Worm (Caenorhabditis elegans): ENCODE results near the gene dlat-1.
A peak's percentile ranks its signal among the peaks of the same experiment; 100 is the strongest.

Gene dlat-1

ce11 chrV:14424958-14425492 lies 22.1 kb downstream of the dlat-1 start, which contains the start of gene rrsr-1 (continued):
- TF ChIP-seq Y116A8C.19 (tag; optimal IDR thresholded peaks at IDR 0.05; ENCODE audit: borderline replicate concordance), result no peak
- TF ChIP-seq fos-1 (tag; optimal IDR thresholded peaks at IDR 0.05), result no peak
- no peak for TF ChIP-seq unc-30 (tag; optimal IDR thresholded peaks at IDR 0.05)
- no peak for TF ChIP-seq grh-1 (GFP tag; IDR thresholded peaks at IDR 0.05)
- no peak for TF ChIP-seq aly-2 (tag; optimal IDR thresholded peaks at IDR 0.05)
- TF ChIP-seq nhr-77 (tag; optimal IDR thresholded peaks at IDR 0.05), result no peak
- no peak for TF ChIP-seq C34B4.2 (tag; optimal IDR thresholded peaks at IDR 0.05)
- no peak for TF ChIP-seq efl-3 (GFP tag; optimal IDR thresholded peaks at IDR 0.05)
- TF ChIP-seq lsy-2 (tag; optimal IDR thresholded peaks at IDR 0.05), result peak in 1 of 2 experiments; percentile 40
- TF ChIP-seq ceh-88 (GFP tag; IDR thresholded peaks at IDR 0.05), result no peak
- TF ChIP-seq hlh-17 (GFP tag; optimal IDR thresholded peaks at IDR 0.05; ENCODE audit: borderline replicate concordance), result no peak
- TF ChIP-seq unc-86 (tag; optimal IDR thresholded peaks at IDR 0.05), result peak; percentile 19
- TF ChIP-seq tbx-2 (tag; optimal IDR thresholded peaks at IDR 0.05), result peak; percentile 42
- peak; percentile 15 for TF ChIP-seq lir-3 (tag; optimal IDR thresholded peaks at IDR 0.05; ENCODE audit: poor library complexity)
- no peak for TF ChIP-seq ceh-63 (GFP tag; optimal IDR thresholded peaks at IDR 0.05)
- peak in 1 of 2 experiments; percentile 6 for TF ChIP-seq ztf-11 (tag; optimal IDR thresholded peaks at IDR 0.05)
- TF ChIP-seq zag-1 (tag; optimal IDR thresholded peaks at IDR 0.05), result no peak
- peak; percentile 75 for TF ChIP-seq unc-130 (tag; optimal IDR thresholded peaks at IDR 0.05)
- peak; percentile 74 for TF ChIP-seq skn-1 (tag; optimal IDR thresholded peaks at IDR 0.05)
- TF ChIP-seq C16A3.4 (tag; optimal IDR thresholded peaks at IDR 0.05), result peak; percentile 23
- TF ChIP-seq mep-1 (tag; optimal IDR thresholded peaks at IDR 0.05), result no peak
- peak in 2 of 3 experiments; percentile 20 to 34 for TF ChIP-seq ceh-82 (tag; optimal IDR thresholded peaks at IDR 0.05)
- peak; percentile 60 for TF ChIP-seq nhr-90 (tag; optimal IDR thresholded peaks at IDR 0.05; ENCODE audit: poor library complexity)
- TF ChIP-seq snu-23 (GFP tag; optimal IDR thresholded peaks at IDR 0.05), result no peak
- TF ChIP-seq nhr-237 (tag; optimal IDR thresholded peaks at IDR 0.05), result no peak
- no peak for TF ChIP-seq F16B12.6 (tag; optimal IDR thresholded peaks at IDR 0.05)
- peak; percentile 47 for TF ChIP-seq nhr-20 (tag; optimal IDR thresholded peaks at IDR 0.05)
- TF ChIP-seq efl-1 (optimal IDR thresholded peaks at IDR 0.05), result peak; percentile 49 to 58
- TF ChIP-seq efl-1 (GFP tag; optimal IDR thresholded peaks at IDR 0.05 in 1 of 2), result peak; percentile 32 to 96
- peak; percentile 2 for TF ChIP-seq nhr-11 (tag; optimal IDR thresholded peaks at IDR 0.05)
- TF ChIP-seq nhr-71 (tag; optimal IDR thresholded peaks at IDR 0.05), result no peak
- no peak for TF ChIP-seq unc-62 (GFP tag; optimal IDR thresholded peaks at IDR 0.05)
- TF ChIP-seq pax-3 (tag; optimal IDR thresholded peaks at IDR 0.05), result peak; percentile 25
- no peak for TF ChIP-seq pqm-1 (tag; optimal IDR thresholded peaks at IDR 0.05)

DNA sequence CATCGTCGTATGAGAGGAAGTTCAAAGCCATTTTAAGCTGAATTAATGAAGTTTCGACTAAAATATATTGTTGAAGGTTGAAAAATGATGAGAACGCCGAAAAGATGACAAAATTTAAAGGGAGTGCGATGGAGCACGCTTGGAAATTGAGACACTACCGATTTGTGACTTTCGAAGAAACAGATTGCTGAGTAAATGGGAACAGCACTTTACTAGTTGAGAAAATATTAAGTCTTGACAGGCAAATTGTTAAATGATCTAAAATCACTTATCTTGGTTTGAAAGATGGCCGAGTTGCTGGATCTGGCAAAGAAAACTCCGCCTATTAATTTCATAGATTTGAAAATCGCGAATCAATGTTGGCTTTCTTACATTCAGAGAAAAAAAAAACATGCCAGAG lies 23.8 kb downstream of the dlat-1 start, which contains the start of gene rpoa-12:
rpoa-12 (minus strand) TSS at position 37 of the 400 bp plus-strand sequence.
- TF ChIP-seq zip-4 (GFP tag; optimal IDR thresholded peaks at IDR 0.05), result no peak
- TF ChIP-seq C34B4.2 (tag; optimal IDR thresholded peaks at IDR 0.05), result no peak
- no peak for TF ChIP-seq sup-37 (GFP tag; optimal IDR thresholded peaks at IDR 0.05)
- peak; percentile 12 for TF ChIP-seq lin-13 (GFP tag; optimal IDR thresholded peaks at IDR 0.05)
- peak; percentile 67 for TF ChIP-seq nhr-47 (tag; optimal IDR thresholded peaks at IDR 0.05)
- no peak for TF ChIP-seq hpl-2 (GFP tag; optimal IDR thresholded peaks at IDR 0.05)
- no peak for TF ChIP-seq unc-86 (tag; optimal IDR thresholded peaks at IDR 0.05)
- no peak for TF ChIP-seq ceh-8 (GFP tag; optimal IDR thresholded peaks at IDR 0.05)
- peak; percentile 42 for TF ChIP-seq dsc-1 (tag; optimal IDR thresholded peaks at IDR 0.05)
- TF ChIP-seq alr-1 (tag; optimal IDR thresholded peaks at IDR 0.05; ENCODE audit: borderline replicate concordance), result no peak
- TF ChIP-seq sptf-1 (tag; optimal IDR thresholded peaks at IDR 0.05), result no peak
- no peak for TF ChIP-seq lin-39 (tag; optimal IDR thresholded peaks at IDR 0.05)
- no peak for TF ChIP-seq jun-1 (tag; optimal IDR thresholded peaks at IDR 0.05)
- TF ChIP-seq irx-1 (tag; optimal IDR thresholded peaks at IDR 0.05), result no peak
- TF ChIP-seq ets-5 (GFP tag; IDR thresholded peaks at IDR 0.05), result no peak
- no peak for TF ChIP-seq hlh-17 (GFP tag; optimal IDR thresholded peaks at IDR 0.05; ENCODE audit: borderline replicate concordance)
- peak; percentile 62 for TF ChIP-seq nhr-71 (tag; optimal IDR thresholded peaks at IDR 0.05)
- no peak for TF ChIP-seq blmp-1 (tag; optimal IDR thresholded peaks at IDR 0.05)
- TF ChIP-seq nhr-90 (tag; optimal IDR thresholded peaks at IDR 0.05; ENCODE audit: poor library complexity), result peak; percentile 49
- TF ChIP-seq unc-30 (tag; optimal IDR thresholded peaks at IDR 0.05), result no peak
- no peak for TF ChIP-seq unc-62 (GFP tag; optimal IDR thresholded peaks at IDR 0.05)
- TF ChIP-seq hlh-4 (tag; optimal IDR thresholded peaks at IDR 0.05), result no peak
- TF ChIP-seq lin-15B (tag; optimal IDR thresholded peaks at IDR 0.05), result peak; percentile 31
- no peak for TF ChIP-seq aly-2 (tag; optimal IDR thresholded peaks at IDR 0.05)
- TF ChIP-seq ceh-88 (GFP tag; IDR thresholded peaks at IDR 0.05), result no peak
- TF ChIP-seq nhr-237 (tag; optimal IDR thresholded peaks at IDR 0.05), result no peak
- TF ChIP-seq swsn-7 (tag; optimal IDR thresholded peaks at IDR 0.05), result peak; percentile 29
- no peak for TF ChIP-seq nhr-85 (tag)
- no peak for TF ChIP-seq grh-1 (GFP tag; IDR thresholded peaks at IDR 0.05)

Measured in whole organism, L1 larva.